Worm (Caenorhabditis elegans): ENCODE data around the gene igcm-2.

ce11 chrX:6334602-6335001, 56.8 kb downstream of the igcm-2 start:
- TF ChIP-seq nhr-28 (tag; optimal IDR thresholded peaks at IDR 0.05) (no peak), ZK546.5 (tag; optimal IDR thresholded peaks at IDR 0.05) (no peak), skn-1 (tag; optimal IDR thresholded peaks at IDR 0.05) (no peak), jun-1 (tag; optimal IDR thresholded peaks at IDR 0.05) (no peak), egl-5 (tag; optimal IDR thresholded peaks at IDR 0.05) (no peak), unc-62 (GFP tag; optimal IDR thresholded peaks at IDR 0.05) (no peak), nhr-67 (tag; optimal IDR thresholded peaks at IDR 0.05) (no peak), nhr-76 (tag; optimal IDR thresholded peaks at IDR 0.05) (no peak), nhr-43 (tag; optimal IDR thresholded peaks at IDR 0.05; ENCODE audit: poor library complexity, severe bottlenecking) (no peak), nhr-12 (tag; optimal IDR thresholded peaks at IDR 0.05) (no peak), nhr-11 (tag; optimal IDR thresholded peaks at IDR 0.05) (no peak), zag-1 (tag; optimal IDR thresholded peaks at IDR 0.05) (no peak)

Data from whole organism, L3 larva.